Fruit fly (Drosophila melanogaster) whole organism, embryonic: Measurements from ENCODE around the gene kek6.

Source experiments
- Bdp1 ChIP-seq: fragments of 200-800 bp; sonication (Bioruptor generic); optimal IDR thresholded peaks from 3 replicates; lab custom pipeline; 2016; ENCODE audit warnings: missing biosample characterization, missing genetic modification characterization
- CG12659 ChIP-seq: fragments of 200-800 bp; sonication (Bioruptor generic); optimal IDR thresholded peaks from 3 replicates; lab custom pipeline; 2017; ENCODE audit warnings: mild to moderate bottlenecking, missing biosample characterization, missing genetic modification reagents, missing genetic modification characterization
- CG13894 ChIP-seq: fragments of 200-800 bp; sonication (Bioruptor generic); optimal IDR thresholded peaks from 3 replicates; lab custom pipeline; 2018; ENCODE audit warnings: missing biosample characterization, mild to moderate bottlenecking, missing genetic modification characterization, moderate library complexity
- CG14965 ChIP-seq: fragments of 200-800 bp; sonication (Bioruptor generic); optimal IDR thresholded peaks from 2 replicates; lab custom pipeline; 2016; ENCODE audit warnings: missing biosample characterization, missing genetic modification characterization, borderline replicate concordance
- CG15479 ChIP-seq: fragments of 200-800 bp; sonication (Bioruptor generic); optimal IDR thresholded peaks from 3 replicates; lab custom pipeline; 2019; ENCODE audit warnings: missing biosample characterization, mild to moderate bottlenecking, missing genetic modification characterization, moderate library complexity
- CG17328 ChIP-seq: fragments of 200-800 bp; sonication (Bioruptor generic); IDR thresholded peaks from 2 replicates; pipeline ENCODE4 v1.3.6; 2022; ENCODE audit warnings: missing biosample characterization, missing genetic modification characterization
- CG1832 ChIP-seq: fragments of 200-800 bp; sonication (Bioruptor generic); optimal IDR thresholded peaks from 2 replicates; lab custom pipeline; 2017; ENCODE audit warnings: missing biosample characterization, mild to moderate bottlenecking, missing genetic modification characterization, inconsistent platforms
- CG2678 ChIP-seq: fragments of 200-800 bp; sonication (Bioruptor generic); optimal IDR thresholded peaks from 3 replicates; lab custom pipeline; 2019; ENCODE audit warnings: missing biosample characterization, mild to moderate bottlenecking, missing genetic modification characterization, moderate library complexity
- CG2712 ChIP-seq: fragments of 200-800 bp; optimal IDR thresholded peaks from 3 replicates; lab custom pipeline; 2019; ENCODE audit warnings: missing biosample characterization, mild to moderate bottlenecking, missing genetic modification characterization, moderate library complexity
- CG32772 ChIP-seq: fragments of 200-800 bp; sonication (Bioruptor generic); IDR thresholded peaks from 2 replicates; pipeline ENCODE4 v1.3.6; 2022; ENCODE audit warnings: missing biosample characterization, missing genetic modification characterization
- CG34376 ChIP-seq: fragments of 200-800 bp; sonication (Bioruptor generic); optimal IDR thresholded peaks from 2 replicates; lab custom pipeline; 2018; ENCODE audit warnings: missing biosample characterization, mild to moderate bottlenecking, missing genetic modification characterization
- CG3847 ChIP-seq: fragments of 200-800 bp; sonication (Bioruptor generic); IDR thresholded peaks from 2 replicates; pipeline ENCODE4 v1.3.6; 2022; ENCODE audit warnings: missing biosample characterization, missing genetic modification characterization
- CG4707 ChIP-seq: fragments of 200-800 bp; sonication (Bioruptor generic); optimal IDR thresholded peaks from 2 replicates; lab custom pipeline; 2018; ENCODE audit warnings: missing biosample characterization, mild to moderate bottlenecking, missing genetic modification characterization, moderate library complexity
- CG6813 ChIP-seq: fragments of 200-800 bp; sonication (Bioruptor generic); optimal IDR thresholded peaks from 2 replicates; lab custom pipeline; 2017; ENCODE audit warnings: missing biosample characterization, missing genetic modification characterization, mild to moderate bottlenecking, moderate library complexity, missing genetic modification reagents
- CG7271 ChIP-seq: fragments of 200-800 bp; sonication (Bioruptor generic); optimal IDR thresholded peaks from 2 replicates; lab custom pipeline; 2018; ENCODE audit warnings: missing biosample characterization, mild to moderate bottlenecking, missing genetic modification characterization, moderate library complexity
- CG7357 ChIP-seq: fragments of 200-800 bp; sonication (Bioruptor generic); IDR thresholded peaks from 3 replicates; pipeline ENCODE4 v1.3.6; 2022; ENCODE audit warnings: missing biosample characterization, missing genetic modification characterization
- Dad ChIP-seq: fragments of 200-800 bp; sonication (Bioruptor generic); optimal IDR thresholded peaks from 3 replicates; lab custom pipeline; 2016; ENCODE audit warnings: missing biosample characterization, missing genetic modification characterization
- Dll ChIP-seq: fragments of 200-800 bp; sonication (Bioruptor generic); IDR thresholded peaks from 4 replicates; pipeline ENCODE4 v1.3.6; 2022; ENCODE audit warnings: missing biosample characterization, missing genetic modification characterization; ENCODE audit not compliant: partially characterized antibody
- Dref ChIP-seq: fragments of 200-800 bp; sonication (Bioruptor generic); IDR thresholded peaks from 2 replicates; pipeline ENCODE4 v1.3.6; 2022; ENCODE audit warnings: missing biosample characterization, missing genetic modification characterization
- Elba2 ChIP-seq: fragments of 200-800 bp; sonication (Bioruptor generic); optimal IDR thresholded peaks from 3 replicates; lab custom pipeline; 2016; ENCODE audit warnings: missing biosample characterization, missing genetic modification characterization
- H15 ChIP-seq: fragments of 200-800 bp; sonication (Bioruptor generic); IDR thresholded peaks from 3 replicates; pipeline ENCODE4 v1.3.6; 2022; ENCODE audit warnings: missing biosample characterization, missing genetic modification characterization
- H2.0 ChIP-seq: fragments of 200-800 bp; sonication (Bioruptor generic); IDR thresholded peaks from 2 replicates; pipeline ENCODE4 v1.3.6; 2022; ENCODE audit warnings: missing biosample characterization, missing genetic modification characterization
- Hr3 ChIP-seq: fragments of 200-800 bp; sonication (Bioruptor generic); optimal IDR thresholded peaks from 3 replicates; lab custom pipeline; 2016; ENCODE audit warnings: missing biosample characterization, missing genetic modification characterization
- Hr39 ChIP-seq: fragments of >200 bp; optimal IDR thresholded peaks from 2 replicates; lab custom pipeline; 2017
- Kr ChIP-seq: fragments of 200-800 bp; sonication (Bioruptor generic); optimal IDR thresholded peaks from 2 replicates; lab custom pipeline; 2017; ENCODE audit warnings: missing biosample characterization, mild to moderate bottlenecking, missing genetic modification characterization
- Myb ChIP-seq: fragments of 200-800 bp; sonication (Bioruptor generic); optimal IDR thresholded peaks from 2 replicates; lab custom pipeline; 2016; ENCODE audit warnings: missing biosample characterization, missing genetic modification characterization
- Opbp ChIP-seq: fragments of 200-800 bp; sonication (Bioruptor generic); IDR thresholded peaks from 3 replicates; pipeline ENCODE4 v1.3.6; 2022; ENCODE audit warnings: missing biosample characterization, missing genetic modification characterization; ENCODE audit not compliant: partially characterized antibody
- Side ChIP-seq: fragments of 200-800 bp; sonication (Bioruptor generic); optimal IDR thresholded peaks from 2 replicates; lab custom pipeline; 2016; ENCODE audit warnings: missing biosample characterization, missing genetic modification characterization
- ac ChIP-seq: fragments of 200-800 bp; sonication (Bioruptor generic); optimal IDR thresholded peaks from 3 replicates; lab custom pipeline; 2017; ENCODE audit warnings: missing biosample characterization, mild to moderate bottlenecking, missing genetic modification characterization
- amos ChIP-seq: fragments of 200-800 bp; sonication (Bioruptor generic); IDR thresholded peaks from 2 replicates; pipeline ENCODE4 v1.3.6; 2022; ENCODE audit warnings: missing biosample characterization, missing genetic modification characterization; ENCODE audit not compliant: partially characterized antibody
- bigmax ChIP-seq: fragments of 200-800 bp; sonication (Bioruptor generic); optimal IDR thresholded peaks from 2 replicates; lab custom pipeline; 2018; ENCODE audit warnings: missing biosample characterization, mild to moderate bottlenecking, missing genetic modification characterization
- br ChIP-seq: fragments of >200 bp; optimal IDR thresholded peaks from 2 replicates; lab custom pipeline; 2017
- dan ChIP-seq: fragments of 200-800 bp; sonication (Bioruptor generic); IDR thresholded peaks from 2 replicates; pipeline ENCODE4 v1.3.6; 2022; ENCODE audit warnings: missing biosample characterization, missing genetic modification characterization
- dysf ChIP-seq: fragments of 200-800 bp; sonication (Bioruptor generic); IDR thresholded peaks from 3 replicates; pipeline ENCODE4 v1.3.6; 2022; ENCODE audit warnings: missing biosample characterization, missing genetic modification characterization
- emc ChIP-seq: fragments of 200-800 bp; sonication (Bioruptor generic); optimal IDR thresholded peaks from 2 replicates; lab custom pipeline; 2016; ENCODE audit warnings: missing biosample characterization, missing genetic modification characterization
- ewg ChIP-seq: fragments of 200-800 bp; sonication (Bioruptor generic); optimal IDR thresholded peaks from 3 replicates; lab custom pipeline; 2017; ENCODE audit warnings: mild to moderate bottlenecking, missing biosample characterization, missing genetic modification reagents, missing genetic modification characterization
- ftz-f1 ChIP-seq: fragments of 200-800 bp; sonication (Bioruptor generic); optimal IDR thresholded peaks from 2 replicates; lab custom pipeline; 2016; ENCODE audit warnings: missing biosample characterization, missing genetic modification characterization
- gro ChIP-seq: fragments of 200-800 bp; sonication (Bioruptor generic); optimal IDR thresholded peaks from 2 replicates; lab custom pipeline; 2016; ENCODE audit warnings: missing biosample characterization, missing genetic modification characterization
- gt ChIP-seq: fragments of 200-800 bp; sonication (Bioruptor generic); IDR thresholded peaks from 2 replicates; pipeline ENCODE4 v1.3.6; 2022; ENCODE audit warnings: missing biosample characterization, missing genetic modification characterization
- her ChIP-seq: fragments of 200-800 bp; sonication (Bioruptor generic); optimal IDR thresholded peaks from 2 replicates; lab custom pipeline; 2016; ENCODE audit warnings: missing biosample characterization, missing genetic modification characterization
- hth ChIP-seq: fragments of >200 bp; optimal IDR thresholded peaks from 2 replicates; lab custom pipeline; 2017; ENCODE audit warnings: inconsistent platforms
- jigr1 ChIP-seq: fragments of 200-800 bp; sonication (Bioruptor generic); IDR thresholded peaks from 3 replicates; pipeline ENCODE4 v1.3.6; 2022; ENCODE audit warnings: missing biosample characterization, missing genetic modification characterization
- jumu ChIP-seq: fragments of 200-800 bp; sonication (Bioruptor generic); optimal IDR thresholded peaks from 3 replicates; lab custom pipeline; 2016; ENCODE audit warnings: missing biosample characterization, missing genetic modification characterization
- knrl ChIP-seq: fragments of 200-800 bp; sonication (Bioruptor generic); IDR thresholded peaks from 3 replicates; pipeline ENCODE4 v1.3.6; 2022; ENCODE audit warnings: missing biosample characterization, missing genetic modification characterization; ENCODE audit not compliant: partially characterized antibody
- lbe ChIP-seq: fragments of 200-800 bp; sonication (Bioruptor generic); optimal IDR thresholded peaks from 2 replicates; lab custom pipeline; 2016; ENCODE audit warnings: missing biosample characterization, mild to moderate bottlenecking, missing genetic modification characterization
- p53 ChIP-seq: fragments of 200-800 bp; sonication (Bioruptor generic); optimal IDR thresholded peaks from 2 replicates; lab custom pipeline; 2016; ENCODE audit warnings: missing biosample characterization, missing genetic modification characterization
- pnt ChIP-seq: fragments of 200-800 bp; sonication (Bioruptor generic); optimal IDR thresholded peaks from 3 replicates; lab custom pipeline; 2016; ENCODE audit warnings: missing biosample characterization, missing genetic modification characterization
- sens ChIP-seq: fragments of 200-800 bp; sonication (Bioruptor generic); peaks from one replicate; lab custom pipeline; 2016; ENCODE audit warnings: missing biosample characterization, missing genetic modification characterization
- sob ChIP-seq: fragments of 200-800 bp; sonication (Bioruptor generic); IDR thresholded peaks from 2 replicates; pipeline ENCODE4 v1.3.6; 2022; ENCODE audit warnings: missing biosample characterization, missing genetic modification characterization
- tna ChIP-seq: fragments of 200-800 bp; sonication (Bioruptor generic); IDR thresholded peaks from 2 replicates; pipeline ENCODE4 v1.3.6; 2022; ENCODE audit warnings: missing biosample characterization, missing genetic modification characterization; ENCODE audit not compliant: partially characterized antibody
- wek ChIP-seq: fragments of 200-800 bp; sonication (Bioruptor generic); optimal IDR thresholded peaks from 3 replicates; lab custom pipeline; 2018; ENCODE audit warnings: missing biosample characterization, mild to moderate bottlenecking, missing genetic modification characterization, moderate library complexity
- wor ChIP-seq: fragments of 200-800 bp; sonication (Bioruptor generic); IDR thresholded peaks from 2 replicates; pipeline ENCODE4 v1.3.6; 2022; ENCODE audit warnings: missing biosample characterization, missing genetic modification characterization
- zfh1 ChIP-seq: fragments of 200-800 bp; sonication (Bioruptor generic); IDR thresholded peaks from 3 replicates; pipeline ENCODE4 v1.3.6; 2022; ENCODE audit warnings: missing biosample characterization, missing genetic modification characterization

The kek6 gene

dm6 chr3R:31580586-31580994 lies 41.3 kb upstream of the kek6 start, which contains the start of the genes pygo and rod (continued):
- TF ChIP-seq CG1832 (no peak), Dll (GFP tag; lab: Robert Waterston, UW) (peak; percentile 76), Side (GFP tag; lab: Kevin White, UChicago) (peak; percentile 15), Opbp (GFP tag; lab: Robert Waterston, UW) (peak; percentile 67; the same call in 2 of the 3 replicates), bigmax (GFP tag; lab: Kevin White, UChicago) (peak; percentile 46), wor (GFP tag; lab: Robert Waterston, UW) (no peak), CG34376 (GFP tag; lab: Kevin White, UChicago) (no peak), jigr1 (GFP tag; lab: Robert Waterston, UW) (no peak), CG17328 (GFP tag; lab: Robert Waterston, UW) (no peak), emc (no peak), wek (GFP tag; lab: Kevin White, UChicago) (no peak), Bdp1 (GFP tag; lab: Kevin White, UChicago) (no peak), her (GFP tag; lab: Kevin White, UChicago) (no peak), jumu (GFP tag; lab: Kevin White, UChicago) (peak; percentile 59), Elba2 (GFP tag; lab: Kevin White, UChicago) (peak; percentile 54), Dad (no peak), CG12659 (GFP tag; lab: Kevin White, UChicago) (peak; percentile 56), CG2678 (tag; lab: Kevin White, UChicago) (no peak), ewg (GFP tag; lab: Kevin White, UChicago) (no peak), hth (lab: Kevin White, UChicago) (no peak), zfh1 (GFP tag; lab: Robert Waterston, UW) (no peak), CG14965 (GFP tag; lab: Kevin White, UChicago) (no peak), Kr (GFP tag; lab: Kevin White, UChicago) (no peak), br (no peak), CG7271 (no peak), dan (GFP tag; lab: Robert Waterston, UW) (no peak), CG7357 (no peak), CG3847 (GFP tag; lab: Robert Waterston, UW) (peak; percentile 35; the same call in 1 of the 2 replicates), CG13894 (tag; lab: Kevin White, UChicago) (no peak), Hr39 (lab: Kevin White, UChicago) (no peak), Dref (peak; percentile 68), CG15479 (GFP tag; lab: Kevin White, UChicago) (no peak), lbe (GFP tag; lab: Kevin White, UChicago) (no peak), dysf (GFP tag; lab: Robert Waterston, UW) (no peak), ftz-f1 (GFP tag; lab: Kevin White, UChicago) (peak; percentile 97), pnt (no peak), knrl (GFP tag; lab: Robert Waterston, UW) (peak; percentile 58; the same call in 2 of the 3 replicates), ac (GFP tag; lab: Kevin White, UChicago) (no peak), p53 (peak; percentile 39), Hr3 (no peak), Myb (GFP tag; lab: Kevin White, UChicago) (peak; percentile 71), CG4707 (GFP tag; lab: Kevin White, UChicago) (no peak), CG32772 (GFP tag; lab: Robert Waterston, UW) (no peak), CG2712 (tag; lab: Kevin White, UChicago) (peak; percentile 34), H2.0 (GFP tag; lab: Robert Waterston, UW) (no peak), amos (GFP tag; lab: Robert Waterston, UW) (peak; percentile 57), sob (no peak), tna (GFP tag; lab: Robert Waterston, UW) (peak; percentile 51), gt (GFP tag; lab: Robert Waterston, UW) (no peak), CG6813 (GFP tag; lab: Kevin White, UChicago) (no peak), gro (GFP tag; lab: Kevin White, UChicago) (no peak), H15 (GFP tag; lab: Robert Waterston, UW) (no peak), sens (peak; percentile 27)
